4 fruit fly cellular contexts compared by ENCODE assay signal in the genomic region with DNA sequence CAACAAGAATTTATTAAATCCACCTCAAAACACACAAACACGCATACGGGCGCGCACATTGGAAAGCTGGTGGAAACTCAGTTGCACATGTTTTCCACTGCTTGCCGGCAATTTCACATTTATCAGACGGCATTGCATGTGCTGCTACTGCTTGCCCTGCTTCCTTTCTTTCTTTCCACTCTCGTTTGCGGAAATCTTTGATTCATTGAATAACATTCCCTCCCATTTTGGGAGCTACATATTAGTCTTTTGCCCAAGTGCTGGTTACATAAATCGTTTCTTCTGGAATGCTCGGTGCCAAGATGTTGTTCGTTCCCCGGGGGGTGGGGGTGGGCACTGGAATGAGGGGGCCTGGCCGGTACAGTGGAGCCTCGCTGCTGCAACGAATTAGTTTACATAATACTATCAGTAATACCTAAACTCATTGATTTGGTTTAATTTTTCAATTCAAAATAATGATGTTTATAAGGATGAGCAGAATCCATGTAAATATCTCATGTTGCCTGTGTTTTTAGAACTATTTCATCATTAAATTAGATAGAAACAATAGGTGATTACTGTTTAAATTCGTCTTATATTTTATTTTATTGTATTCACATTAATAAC.
TF ChIP-seq lines count a peak whose summit lies in the region.

No protein-coding gene starts in this region.

TF ChIP-seq in whole organism, adult, 20 proteins besides CTCF, POLR2A, EP300 and RAD21 (continued from another document):
- peak; percentile 100 for TF ChIP-seq Mnt (GFP tag; optimal IDR thresholded peaks at IDR 0.05; lab: Kevin White, UChicago)
- TF ChIP-seq Crg-1 (GFP tag; optimal IDR thresholded peaks at IDR 0.05; lab: Kevin White, UChicago) = peak; percentile 20
- peak; percentile 12 for TF ChIP-seq CG11617 (GFP tag; optimal IDR thresholded peaks at IDR 0.05; lab: Kevin White, UChicago)

TF ChIP-seq in whole organism, embryonic, 481 proteins besides CTCF, POLR2A, EP300 and RAD21 (continued from another document and continues in another):
- TF ChIP-seq CG14050 (GFP tag; IDR thresholded peaks at IDR 0.05; lab: Robert Waterston, UW) (no peak), Sin3A (optimal IDR thresholded peaks at IDR 0.05; lab: Kevin White, UChicago) (no peak), chm (GFP tag; IDR thresholded peaks at IDR 0.05; lab: Robert Waterston, UW) (0 out of 2 replicates have a peak, but pooled peaks have one; percentile 37), Gug (GFP tag; IDR thresholded peaks at IDR 0.05; lab: Robert Waterston, UW) (peak; percentile 12; the same call in 1 of the 4 replicates), pan (optimal IDR thresholded peaks at IDR 0.05; lab: Kevin White, UChicago) (no peak), pan (GFP tag; optimal IDR thresholded peaks at IDR 0.05 in 1 of 2, IDR thresholded peaks at IDR 0.05 in 1 of 2) (peak in 1 of 2 experiments; percentile 56), grau (tag; optimal IDR thresholded peaks at IDR 0.05; lab: Kevin White, UChicago) (peak; percentile 92), CG2889 (GFP tag; IDR thresholded peaks at IDR 0.05; lab: Robert Waterston, UW) (no peak), crol (GFP tag; IDR thresholded peaks at IDR 0.05; lab: Robert Waterston, UW) (0 out of 2 replicates have a peak, but pooled peaks have one; percentile 16), pros (GFP tag; optimal IDR thresholded peaks at IDR 0.05; lab: Kevin White, UChicago) (peak; percentile 59), dm (GFP tag; optimal IDR thresholded peaks at IDR 0.05; lab: Kevin White, UChicago) (peak; percentile 80), CG12236 (GFP tag; optimal IDR thresholded peaks at IDR 0.05; lab: Kevin White, UChicago) (no peak), slbo (GFP tag; IDR thresholded peaks at IDR 0.05; lab: Robert Waterston, UW) (0 out of 2 replicates have a peak, but pooled peaks have one; percentile 7), cg (GFP tag; optimal IDR thresholded peaks at IDR 0.05; lab: Kevin White, UChicago) (peak; percentile 54), CG4424 (GFP tag; optimal IDR thresholded peaks at IDR 0.05; lab: Kevin White, UChicago) (peak; percentile 26), gsb-n (tag; optimal IDR thresholded peaks at IDR 0.05; lab: Kevin White, UChicago) (no peak), CG3281 (GFP tag; optimal IDR thresholded peaks at IDR 0.05; lab: Kevin White, UChicago) (no peak), jigr1 (GFP tag; IDR thresholded peaks at IDR 0.05; lab: Robert Waterston, UW) (no peak), Doc2 (GFP tag; IDR thresholded peaks at IDR 0.05; lab: Robert Waterston, UW) (no peak), Six4 (GFP tag; optimal IDR thresholded peaks at IDR 0.05; lab: Kevin White, UChicago) (peak; percentile 25), hbn (GFP tag; IDR thresholded peaks at IDR 0.05; lab: Robert Waterston, UW; ENCODE audit: partially characterized antibody) (no peak), tgo (GFP tag; IDR thresholded peaks at IDR 0.05; lab: Robert Waterston, UW) (peak; percentile 23; the same call in 1 of the 3 replicates), sd (tag; optimal IDR thresholded peaks at IDR 0.05; lab: Kevin White, UChicago) (peak; percentile 41), phol (tag; optimal IDR thresholded peaks at IDR 0.05; lab: Kevin White, UChicago) (peak; percentile 12), esg (GFP tag; conservative IDR thresholded peaks at IDR 0.05; lab: Robert Waterston, UW) (0 out of 2 replicates have a peak, but pooled peaks have one; percentile 17), HmgD (GFP tag; optimal IDR thresholded peaks at IDR 0.05; lab: Kevin White, UChicago) (no peak), Pdp1 (GFP tag; optimal IDR thresholded peaks at IDR 0.05; lab: Kevin White, UChicago) (peak in 1 of 2 experiments; percentile 68), HLHmδ (GFP tag; optimal IDR thresholded peaks at IDR 0.05; lab: Kevin White, UChicago) (no peak), CG30403 (GFP tag; optimal IDR thresholded peaks at IDR 0.05; lab: Kevin White, UChicago) (peak; percentile 48), hkb (optimal IDR thresholded peaks at IDR 0.05; lab: Kevin White, UChicago) (no peak), hkb (GFP tag; IDR thresholded peaks at IDR 0.05; lab: Robert Waterston, UW) (peak; percentile 43; the same call in 1 of the 2 replicates), crc (GFP tag; optimal IDR thresholded peaks at IDR 0.05; lab: Kevin White, UChicago) (no peak), CG31441 (GFP tag; IDR thresholded peaks at IDR 0.05; lab: Robert Waterston, UW) (no peak), Bgb (GFP tag; IDR thresholded peaks at IDR 0.05; lab: Robert Waterston, UW; ENCODE audit: partially characterized antibody) (no peak), dmrt11E (tag; optimal IDR thresholded peaks at IDR 0.05; lab: Kevin White, UChicago) (no peak), CG12391 (tag; optimal IDR thresholded peaks at IDR 0.05; lab: Kevin White, UChicago) (peak; percentile 23), pita (GFP tag; optimal IDR thresholded peaks at IDR 0.05; lab: Kevin White, UChicago) (no peak), CG16779 (GFP tag; IDR thresholded peaks at IDR 0.05; lab: Robert Waterston, UW) (no peak), CG14014 (GFP tag; IDR thresholded peaks at IDR 0.05; lab: Robert Waterston, UW) (peak; percentile 19; the same call in 1 of the 2 replicates)

TF ChIP-seq in whole organism, prepupa, 60 proteins besides CTCF, POLR2A, EP300 and RAD21 (continued from another document):
- TF ChIP-seq net (GFP tag; optimal IDR thresholded peaks at IDR 0.05; lab: Kevin White, UChicago) = no peak
- no peak for TF ChIP-seq fd59A (GFP tag; optimal IDR thresholded peaks at IDR 0.05; lab: Kevin White, UChicago)
- no peak for TF ChIP-seq Sox14 (GFP tag; optimal IDR thresholded peaks at IDR 0.05; lab: Kevin White, UChicago)
- TF ChIP-seq achi (GFP tag; optimal IDR thresholded peaks at IDR 0.05; lab: Kevin White, UChicago) = no peak
- TF ChIP-seq CG8319 (GFP tag; optimal IDR thresholded peaks at IDR 0.05; lab: Kevin White, UChicago) = no peak
- no peak for TF ChIP-seq CG6854 (GFP tag; optimal IDR thresholded peaks at IDR 0.05; lab: Kevin White, UChicago)
- TF ChIP-seq CG8119 (GFP tag; IDR thresholded peaks at IDR 0.05; lab: Robert Waterston, UW) = peak; percentile 52; the same call in 2 of the 3 replicates
- no peak for TF ChIP-seq Hr39 (GFP tag; optimal IDR thresholded peaks at IDR 0.05; lab: Kevin White, UChicago)
- TF ChIP-seq dsx (GFP tag; optimal IDR thresholded peaks at IDR 0.05; lab: Kevin White, UChicago; ENCODE audit: poor library complexity, severe bottlenecking) = no peak
- TF ChIP-seq lz (GFP tag; optimal IDR thresholded peaks at IDR 0.05; lab: Kevin White, UChicago) = no peak
- no peak for TF ChIP-seq ss (GFP tag; optimal IDR thresholded peaks at IDR 0.05; lab: Kevin White, UChicago)
- no peak for TF ChIP-seq CG7368 (GFP tag; optimal IDR thresholded peaks at IDR 0.05; lab: Kevin White, UChicago)
- no peak for TF ChIP-seq esn (GFP tag; optimal IDR thresholded peaks at IDR 0.05; lab: Kevin White, UChicago)
- TF ChIP-seq CG11762 (GFP tag; optimal IDR thresholded peaks at IDR 0.05; lab: Kevin White, UChicago; ENCODE audit: insufficient read depth) = no peak
- no peak for TF ChIP-seq Hr38 (GFP tag; optimal IDR thresholded peaks at IDR 0.05; lab: Kevin White, UChicago)
- no peak for TF ChIP-seq CG1621 (tag; optimal IDR thresholded peaks at IDR 0.05; lab: Kevin White, UChicago)
- no peak for TF ChIP-seq Smox (GFP tag; optimal IDR thresholded peaks at IDR 0.05; lab: Kevin White, UChicago)
- no peak for TF ChIP-seq Ets96B (tag; optimal IDR thresholded peaks at IDR 0.05; lab: Kevin White, UChicago)
- no peak for TF ChIP-seq cyc (GFP tag; optimal IDR thresholded peaks at IDR 0.05; lab: Kevin White, UChicago)
- peak; percentile 23; the same call in 1 of the 3 replicates for TF ChIP-seq CG6163 (GFP tag; IDR thresholded peaks at IDR 0.05; lab: Robert Waterston, UW)
- no peak for TF ChIP-seq Lpt (GFP tag; optimal IDR thresholded peaks at IDR 0.05; lab: Kevin White, UChicago)
- TF ChIP-seq Hr4 (GFP tag; optimal IDR thresholded peaks at IDR 0.05; lab: Kevin White, UChicago) = no peak
- no peak for TF ChIP-seq CG11902 (GFP tag; optimal IDR thresholded peaks at IDR 0.05; lab: Kevin White, UChicago)
- peak; percentile 54 for TF ChIP-seq CG15336 (GFP tag; IDR thresholded peaks at IDR 0.05; lab: Robert Waterston, UW)
- TF ChIP-seq Eip78C (GFP tag; lab: Kevin White, UChicago) = no peak
- peak; percentile 75 for TF ChIP-seq eg (GFP tag; IDR thresholded peaks at IDR 0.05; lab: Robert Waterston, UW)
- no peak for TF ChIP-seq CG6808 (GFP tag; optimal IDR thresholded peaks at IDR 0.05; lab: Kevin White, UChicago)
- no peak for TF ChIP-seq CG11294 (GFP tag; IDR thresholded peaks at IDR 0.05; lab: Robert Waterston, UW)
- no peak for TF ChIP-seq CG31627 (GFP tag; optimal IDR thresholded peaks at IDR 0.05; lab: Kevin White, UChicago)
- TF ChIP-seq CG34406 (GFP tag; optimal IDR thresholded peaks at IDR 0.05; lab: Kevin White, UChicago) = no peak
- no peak for TF ChIP-seq Sox15 (GFP tag; optimal IDR thresholded peaks at IDR 0.05; lab: Kevin White, UChicago)
- TF ChIP-seq OdsH (GFP tag; optimal IDR thresholded peaks at IDR 0.05; lab: Kevin White, UChicago) = no peak

TF ChIP-seq in whole organism, pupa, 21 proteins besides CTCF, POLR2A, EP300 and RAD21 (continued from another document):
- TF ChIP-seq CG8159 (tag; optimal IDR thresholded peaks at IDR 0.05; lab: Kevin White, UChicago) = no peak
- no peak for TF ChIP-seq CG8301 (tag; optimal IDR thresholded peaks at IDR 0.05; lab: Kevin White, UChicago)
